Worm (Caenorhabditis elegans): ENCODE results near the gene Y17G7B.17.

Y17G7B.17 gene

ce11 chrII:12080015-12080414 lies 19.8 kb downstream of the Y17G7B.17 start:
- no peak for TF ChIP-seq W03F9.2 (tag; optimal IDR thresholded peaks at IDR 0.05)
- TF ChIP-seq dao-5 (tag; optimal IDR thresholded peaks at IDR 0.05), result no peak
- TF ChIP-seq him-1 (tag; optimal IDR thresholded peaks at IDR 0.05), result no peak

DNA sequence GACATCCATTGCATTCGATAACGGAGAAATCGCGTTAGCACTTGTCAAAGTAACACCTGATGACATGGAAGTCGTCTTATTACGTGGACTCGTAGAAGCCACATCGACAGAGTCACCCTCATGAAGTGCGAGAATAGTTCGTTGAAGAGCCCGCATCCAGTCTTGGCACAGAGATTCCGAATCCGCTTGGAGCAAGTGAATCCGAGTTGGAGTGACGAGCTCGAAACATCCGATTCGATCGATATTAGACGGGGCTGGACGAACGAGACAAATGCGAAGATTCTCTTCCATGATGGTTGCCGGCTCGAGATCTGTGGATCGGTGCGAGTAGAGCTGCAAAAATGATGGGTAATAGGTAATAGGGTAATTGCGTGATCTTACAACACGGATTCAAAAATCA lies 22.5 kb downstream of the Y17G7B.17 start:
- TF ChIP-seq dao-5 (tag; optimal IDR thresholded peaks at IDR 0.05) (no peak), him-1 (tag; optimal IDR thresholded peaks at IDR 0.05) (no peak), W03F9.2 (tag; optimal IDR thresholded peaks at IDR 0.05) (no peak)

DNA sequence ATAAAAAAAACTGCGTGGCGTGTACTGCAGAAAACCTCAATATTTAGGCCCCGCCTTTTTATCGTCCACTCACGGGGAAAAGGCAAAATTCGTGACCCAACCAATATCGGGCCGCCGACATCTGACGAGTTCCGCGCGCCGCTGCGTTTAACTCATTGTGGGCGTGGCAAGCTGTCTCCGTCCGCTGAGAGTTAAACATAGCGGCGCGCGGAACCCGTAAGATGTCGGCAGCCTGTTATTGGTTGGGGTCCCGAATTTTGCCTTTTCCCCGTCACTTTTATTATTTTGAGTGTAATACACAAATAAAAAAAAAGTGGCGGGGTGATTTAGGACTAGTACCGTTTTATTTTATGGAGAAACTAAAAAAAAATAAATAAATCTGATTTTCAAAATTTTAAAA lies 23.4 kb downstream of the Y17G7B.17 start:
- TF ChIP-seq dao-5 (tag; optimal IDR thresholded peaks at IDR 0.05) (no peak), W03F9.2 (tag; optimal IDR thresholded peaks at IDR 0.05) (no peak), him-1 (tag; optimal IDR thresholded peaks at IDR 0.05) (no peak)

DNA sequence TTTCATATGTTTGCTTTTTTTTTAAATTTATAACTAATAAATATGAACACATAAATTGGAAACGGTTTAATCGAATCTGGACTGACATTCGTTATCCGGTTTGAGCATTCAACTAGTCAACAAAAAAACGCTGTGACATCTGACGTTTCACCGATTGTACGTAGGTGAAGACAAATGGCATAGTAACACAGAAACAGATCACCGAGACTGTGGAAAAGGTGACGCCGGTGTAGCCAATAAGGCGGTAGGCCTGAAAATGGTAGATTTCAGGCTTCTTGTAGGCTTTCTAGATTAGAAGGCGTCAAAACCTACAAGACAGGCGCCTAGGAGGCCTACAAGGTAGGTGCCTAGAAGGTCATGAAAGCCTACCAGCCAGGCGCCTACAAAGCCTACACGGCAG lies 28.5 kb downstream of the Y17G7B.17 start:
- TF ChIP-seq dao-5 (tag; optimal IDR thresholded peaks at IDR 0.05) (no peak), W03F9.2 (tag; optimal IDR thresholded peaks at IDR 0.05) (no peak), him-1 (tag; optimal IDR thresholded peaks at IDR 0.05) (no peak)

ce11 chrII:12067451-12068076 lies 32.2 kb downstream of the Y17G7B.17 start, which contains the start of gene Y17G7B.22:
Gene Y17G7B.22 (plus strand): TSS chrII:12068026.
- TF ChIP-seq W03F9.2 (tag; optimal IDR thresholded peaks at IDR 0.05) (no peak), dao-5 (tag; optimal IDR thresholded peaks at IDR 0.05) (no peak), him-1 (tag; optimal IDR thresholded peaks at IDR 0.05) (no peak)

- TF ChIP-seq him-1 (tag; optimal IDR thresholded peaks at IDR 0.05) (no peak), W03F9.2 (tag; optimal IDR thresholded peaks at IDR 0.05) (no peak), dao-5 (tag; optimal IDR thresholded peaks at IDR 0.05) (no peak)
Measured at ce11 chrII:12064680-12065135, 35.1 kb downstream of the Y17G7B.17 start, which contains the start of gene arrd-8. Gene arrd-8 (plus strand): TSS chrII:12065085.

DNA sequence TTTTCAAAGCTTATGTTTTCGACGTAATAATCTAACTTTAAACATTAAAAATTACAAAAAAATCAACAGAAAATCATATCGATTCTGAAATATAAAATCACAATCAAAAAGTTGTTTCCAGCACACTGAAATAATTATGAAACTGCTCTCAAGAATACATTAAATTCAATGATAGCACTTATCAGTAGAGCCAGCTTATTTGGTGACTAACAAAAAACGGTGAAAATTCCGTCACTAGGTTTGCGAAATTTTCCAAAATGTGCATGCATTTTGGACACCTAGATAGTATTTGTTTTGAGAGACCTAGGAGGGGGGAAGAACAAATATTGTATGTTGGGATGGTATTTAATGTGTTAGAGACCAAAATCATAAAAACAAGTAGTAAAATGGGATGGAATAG lies 36.7 kb downstream of the Y17G7B.17 start:
- TF ChIP-seq dao-5 (tag; optimal IDR thresholded peaks at IDR 0.05), result no peak
- no peak for TF ChIP-seq W03F9.2 (tag; optimal IDR thresholded peaks at IDR 0.05)
- no peak for TF ChIP-seq him-1 (tag; optimal IDR thresholded peaks at IDR 0.05)

- TF ChIP-seq him-1 (tag; optimal IDR thresholded peaks at IDR 0.05) (no peak), dao-5 (tag; optimal IDR thresholded peaks at IDR 0.05) (no peak), W03F9.2 (tag; optimal IDR thresholded peaks at IDR 0.05) (no peak)
Measured at ce11 chrII:12062521-12062920, 37.3 kb downstream of the Y17G7B.17 start, which contains the start of gene arrd-7. Gene arrd-7 (minus strand): TSS chrII:12062621.

ce11 chrII:12059872-12060271 lies 39.9 kb downstream of the Y17G7B.17 start:
- TF ChIP-seq W03F9.2 (tag; optimal IDR thresholded peaks at IDR 0.05) (no peak), dao-5 (tag; optimal IDR thresholded peaks at IDR 0.05) (no peak), him-1 (tag; optimal IDR thresholded peaks at IDR 0.05) (no peak)

- no peak for TF ChIP-seq him-1 (tag; optimal IDR thresholded peaks at IDR 0.05)
- no peak for TF ChIP-seq dao-5 (tag; optimal IDR thresholded peaks at IDR 0.05)
- TF ChIP-seq W03F9.2 (tag; optimal IDR thresholded peaks at IDR 0.05), result no peak
Measured at ce11 chrII:12058298-12058697, 41.5 kb downstream of the Y17G7B.17 start.

- TF ChIP-seq W03F9.2 (tag; optimal IDR thresholded peaks at IDR 0.05) (no peak), him-1 (tag; optimal IDR thresholded peaks at IDR 0.05) (no peak), dao-5 (tag; optimal IDR thresholded peaks at IDR 0.05) (no peak)
Measured at ce11 chrII:12055408-12056140, 44.2 kb downstream of the Y17G7B.17 start.

DNA sequence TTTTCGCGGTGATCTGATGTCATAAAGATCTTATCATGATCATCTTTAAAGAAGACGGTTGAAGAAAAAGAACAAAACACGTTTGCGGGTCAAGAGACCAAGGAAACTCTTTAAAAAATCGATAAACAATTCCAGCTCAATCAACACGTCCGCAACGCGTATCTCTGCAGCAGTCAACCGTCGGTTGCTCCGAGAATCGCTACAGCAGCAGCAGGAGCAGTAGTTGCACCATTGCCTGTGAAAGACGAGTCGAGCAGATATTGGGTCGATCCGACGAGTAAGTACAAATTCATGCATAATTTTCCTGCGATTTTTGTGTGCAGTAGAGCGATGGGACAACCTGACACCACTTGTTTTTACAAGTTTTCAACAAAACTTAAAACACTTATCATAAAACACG lies 45.2 kb downstream of the Y17G7B.17 start:
- TF ChIP-seq dao-5 (tag; optimal IDR thresholded peaks at IDR 0.05), result no peak
- no peak for TF ChIP-seq W03F9.2 (tag; optimal IDR thresholded peaks at IDR 0.05)
- TF ChIP-seq him-1 (tag; optimal IDR thresholded peaks at IDR 0.05), result no peak

DNA sequence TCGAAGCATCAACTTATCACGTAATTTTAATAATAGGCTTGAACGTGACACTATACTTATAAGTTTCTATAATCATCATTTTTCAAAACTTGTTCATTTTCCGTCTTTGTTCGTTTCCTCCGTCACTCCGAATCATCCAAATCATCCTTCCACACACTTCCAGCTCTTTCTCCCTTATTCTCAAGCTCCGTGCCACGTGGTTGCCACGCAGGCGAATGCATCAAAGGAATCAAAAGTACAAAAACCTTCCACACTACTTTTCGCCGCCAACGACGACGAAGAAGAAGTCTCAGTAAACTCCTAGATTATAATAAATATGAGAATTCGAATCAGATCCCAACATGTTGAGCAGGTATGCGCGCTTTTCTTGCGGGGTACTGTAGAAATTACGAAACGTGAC lies 45.6 kb downstream of the Y17G7B.17 start:
- TF ChIP-seq W03F9.2 (tag; optimal IDR thresholded peaks at IDR 0.05), result no peak
- TF ChIP-seq dao-5 (tag; optimal IDR thresholded peaks at IDR 0.05), result no peak
- TF ChIP-seq him-1 (tag; optimal IDR thresholded peaks at IDR 0.05), result no peak

DNA sequence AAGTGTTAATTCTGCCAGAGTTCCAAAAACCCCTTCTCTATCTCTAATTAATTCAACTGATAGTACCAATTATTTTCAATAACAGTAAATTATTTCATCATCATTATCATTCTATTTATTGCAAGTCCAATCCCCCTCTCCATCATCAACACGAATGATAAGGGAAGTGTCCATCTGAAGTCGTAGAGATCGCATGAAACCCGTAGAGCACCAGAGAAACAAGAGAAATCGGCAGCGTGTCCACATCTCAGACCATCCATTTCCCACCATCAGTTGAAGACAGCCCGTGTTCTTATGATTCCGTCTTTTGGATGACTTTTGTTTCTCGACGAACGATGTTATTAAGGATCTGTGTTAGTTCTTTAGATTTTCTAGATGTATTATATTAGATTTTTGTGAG lies 46.3 kb downstream of the Y17G7B.17 start:
- TF ChIP-seq dao-5 (tag; optimal IDR thresholded peaks at IDR 0.05), result no peak
- TF ChIP-seq W03F9.2 (tag; optimal IDR thresholded peaks at IDR 0.05), result no peak
- TF ChIP-seq him-1 (tag; optimal IDR thresholded peaks at IDR 0.05), result no peak
